Worm (Caenorhabditis elegans) whole organism, L2 larva: ENCODE results near the gene set-4.
A peak's percentile ranks its signal among the peaks of the same experiment; 100 is the strongest.

ENCODE experiments used
- C34F6.9 ChIP-seq: fragments of 150-350 bp; optimal IDR thresholded peaks from 2 replicates; lab custom pipeline; 2014; ENCODE audit warnings: missing biosample characterization, missing genetic modification characterization
- R02D3.7 ChIP-seq: fragments of 150-350 bp; optimal IDR thresholded peaks from 2 replicates; lab custom pipeline; 2014; ENCODE audit warnings: missing biosample characterization, missing genetic modification characterization
- Y55F3AM.14 ChIP-seq: fragments of 200-800 bp; sonication (Bioruptor generic); optimal IDR thresholded peaks from 2 replicates; lab custom pipeline; 2018; ENCODE audit warnings: mild to moderate bottlenecking, missing genetic modification characterization, missing compliant biosample characterization
- ZK546.5 ChIP-seq: sonication (generic microtip); optimal IDR thresholded peaks from 2 replicates; lab custom pipeline; 2017; ENCODE audit warnings: missing biosample characterization, missing genetic modification characterization
- alr-1 ChIP-seq: fragments of 150-350 bp; optimal IDR thresholded peaks from 2 replicates; lab custom pipeline; 2014; ENCODE audit warnings: missing biosample characterization, missing genetic modification characterization
- aly-2 ChIP-seq: fragments of 150-350 bp; optimal IDR thresholded peaks from 2 replicates; lab custom pipeline; 2014; ENCODE audit warnings: missing biosample characterization, missing genetic modification characterization
- ama-1 ChIP-seq: fragments of 150-350 bp; optimal IDR thresholded peaks from 2 replicates; lab custom pipeline; 2018; ENCODE audit warnings: inconsistent platforms
- blmp-1 ChIP-seq: sonication (generic microtip); optimal IDR thresholded peaks from 2 replicates; lab custom pipeline; 2017; ENCODE audit warnings: missing genetic modification characterization, mild to moderate bottlenecking, missing compliant biosample characterization, antibody characterized with exemption, moderate library complexity; ENCODE audit not compliant: insufficient read depth
- ceh-16 ChIP-seq: fragments of 150-350 bp; optimal IDR thresholded peaks from 2 replicates; lab custom pipeline; 2014; ENCODE audit warnings: missing biosample characterization, missing genetic modification characterization
- ceh-82 ChIP-seq: fragments of 150-350 bp; optimal IDR thresholded peaks from 2 replicates; lab custom pipeline; 2014; ENCODE audit warnings: missing biosample characterization, missing genetic modification characterization
- crh-2 ChIP-seq: sonication (generic microtip); optimal IDR thresholded peaks from 2 replicates; lab custom pipeline; 2017; ENCODE audit warnings: missing biosample characterization, missing genetic modification characterization
- dmd-4 ChIP-seq: sonication (generic microtip); optimal IDR thresholded peaks from 2 replicates; lab custom pipeline; 2017; ENCODE audit warnings: missing biosample characterization, missing genetic modification characterization
- egl-27 ChIP-seq: sonication (generic microtip); optimal IDR thresholded peaks from 3 replicates; lab custom pipeline; 2017; ENCODE audit warnings: missing biosample characterization, missing genetic modification reagents, missing genetic modification characterization
- elt-1 ChIP-seq: fragments of 150-350 bp; optimal IDR thresholded peaks from 2 replicates; lab custom pipeline; 2014; ENCODE audit warnings: missing biosample characterization, missing genetic modification characterization
- elt-3 ChIP-seq: sonication (generic microtip); optimal IDR thresholded peaks from 2 replicates; lab custom pipeline; 2017; ENCODE audit warnings: missing biosample characterization, missing genetic modification characterization
- fos-1 ChIP-seq: fragments of 150-350 bp; optimal IDR thresholded peaks from 2 replicates; lab custom pipeline; 2014; ENCODE audit warnings: missing biosample characterization, missing genetic modification characterization
- gmeb-1 ChIP-seq: fragments of 150-350 bp; optimal IDR thresholded peaks from 2 replicates; lab custom pipeline; 2014; ENCODE audit warnings: missing biosample characterization, missing genetic modification characterization
- lin-11 ChIP-seq: fragments of 150-350 bp; sonication (generic microtip); optimal IDR thresholded peaks from 2 replicates; lab custom pipeline; 2014; ENCODE audit warnings: missing biosample characterization, missing genetic modification characterization, inconsistent platforms, mixed read lengths
- lin-13 ChIP-seq: fragments of 150-350 bp; optimal IDR thresholded peaks from 2 replicates; lab custom pipeline; 2014; ENCODE audit warnings: missing biosample characterization, missing genetic modification reagents, missing genetic modification characterization
- lin-39 ChIP-seq: fragments of 150-350 bp; optimal IDR thresholded peaks from 2 replicates; lab custom pipeline; 2014; ENCODE audit warnings: missing biosample characterization, missing genetic modification reagents, missing genetic modification characterization
- lsy-2 ChIP-seq, 2 experiments: fragments of 150-350 bp in 1 of 2; sonication (generic microtip) in 1 of 2; optimal IDR thresholded peaks; 2 replicates each; lab custom pipeline; 2014 to 2017; ENCODE audit warnings: missing biosample characterization in 2 of 2, missing genetic modification characterization in 2 of 2
- mab-5 ChIP-seq: fragments of 150-350 bp; optimal IDR thresholded peaks from 2 replicates; lab custom pipeline; 2014; ENCODE audit warnings: missing biosample characterization, missing genetic modification characterization
- mbf-1 ChIP-seq: sonication (generic microtip); optimal IDR thresholded peaks from 2 replicates; lab custom pipeline; 2017; ENCODE audit warnings: missing biosample characterization, missing genetic modification characterization
- mdl-1 ChIP-seq, 2 experiments: fragments of 150-350 bp in 1 of 2; sonication (generic microtip) in 1 of 2; optimal IDR thresholded peaks; 2 replicates each; lab custom pipeline; 2017; ENCODE audit warnings: missing biosample characterization in 2 of 2, missing genetic modification characterization in 2 of 2
- nhr-10 ChIP-seq: sonication (generic microtip); optimal IDR thresholded peaks from 2 replicates; lab custom pipeline; 2017; ENCODE audit warnings: missing biosample characterization, missing genetic modification characterization
- nhr-11 ChIP-seq: fragments of 150-350 bp; optimal IDR thresholded peaks from 2 replicates; lab custom pipeline; 2014; ENCODE audit warnings: missing biosample characterization, missing genetic modification characterization
- nhr-12 ChIP-seq: fragments of 150-350 bp; optimal IDR thresholded peaks from 2 replicates; lab custom pipeline; 2014; ENCODE audit warnings: missing biosample characterization, missing genetic modification characterization
- nhr-129 ChIP-seq: fragments of 150-350 bp; optimal IDR thresholded peaks from 2 replicates; lab custom pipeline; 2014; ENCODE audit warnings: missing biosample characterization, missing genetic modification characterization
- nhr-21 ChIP-seq: fragments of 150-350 bp; optimal IDR thresholded peaks from 2 replicates; lab custom pipeline; 2014; ENCODE audit warnings: missing biosample characterization, missing genetic modification characterization
- nhr-23 ChIP-seq: fragments of 150-350 bp; optimal IDR thresholded peaks from 2 replicates; lab custom pipeline; 2014; ENCODE audit warnings: missing biosample characterization, missing genetic modification reagents, missing genetic modification characterization
- nhr-237 ChIP-seq: fragments of 150-350 bp; optimal IDR thresholded peaks from 2 replicates; lab custom pipeline; 2014; ENCODE audit warnings: missing biosample characterization, missing genetic modification characterization
- nhr-25 ChIP-seq: fragments of 150-350 bp; sonication (generic microtip); optimal IDR thresholded peaks from 3 replicates; lab custom pipeline; 2014; ENCODE audit warnings: missing biosample characterization, missing genetic modification characterization
- nhr-77 ChIP-seq: fragments of 150-350 bp; optimal IDR thresholded peaks from 2 replicates; lab custom pipeline; 2014; ENCODE audit warnings: missing biosample characterization, missing genetic modification characterization
- peb-1 ChIP-seq: fragments of 150-350 bp; optimal IDR thresholded peaks from 2 replicates; lab custom pipeline; 2014; ENCODE audit warnings: missing biosample characterization, missing genetic modification characterization
- sem-4 ChIP-seq: fragments of 150-350 bp; optimal IDR thresholded peaks from 2 replicates; lab custom pipeline; 2014; ENCODE audit warnings: missing biosample characterization, missing genetic modification reagents, missing genetic modification characterization
- skn-1 ChIP-seq: sonication (generic microtip); optimal IDR thresholded peaks from 2 replicates; lab custom pipeline; 2017; ENCODE audit warnings: missing biosample characterization, missing genetic modification characterization
- sma-3 ChIP-seq: sonication (generic microtip); optimal IDR thresholded peaks from 2 replicates; lab custom pipeline; 2016; ENCODE audit warnings: missing genetic modification reagents, missing genetic modification characterization, missing compliant biosample characterization
- sma-9 ChIP-seq, 2 experiments: fragments of 150-350 bp in 1 of 2; sonication (generic microtip) in 1 of 2; optimal IDR thresholded peaks; 2 replicates each; lab custom pipeline; 2014 to 2016; ENCODE audit warnings: missing genetic modification characterization in 2 of 2, mild to moderate bottlenecking in 1 of 2, missing biosample characterization in 1 of 2, missing compliant biosample characterization in 1 of 2, missing genetic modification reagents in 1 of 2, moderate library complexity in 1 of 2
- unc-39 ChIP-seq: fragments of 150-350 bp; optimal IDR thresholded peaks from 2 replicates; lab custom pipeline; 2014; ENCODE audit warnings: missing biosample characterization, missing genetic modification characterization
- unc-55 ChIP-seq: fragments of 150-350 bp; sonication (generic microtip); optimal IDR thresholded peaks from 3 replicates; lab custom pipeline; 2014; ENCODE audit warnings: missing biosample characterization, missing genetic modification reagents, missing genetic modification characterization
- unc-62 ChIP-seq: fragments of 150-350 bp; optimal IDR thresholded peaks from 2 replicates; lab custom pipeline; 2014; ENCODE audit warnings: missing biosample characterization, missing genetic modification reagents, missing genetic modification characterization
- zag-1 ChIP-seq: fragments of 150-350 bp; optimal IDR thresholded peaks from 2 replicates; lab custom pipeline; 2014; ENCODE audit warnings: missing biosample characterization, missing genetic modification characterization
- ztf-11 ChIP-seq: sonication (generic microtip); optimal IDR thresholded peaks from 2 replicates; lab custom pipeline; 2017; ENCODE audit warnings: missing biosample characterization, missing genetic modification characterization
- ztf-4 ChIP-seq: fragments of 150-350 bp; optimal IDR thresholded peaks from 2 replicates; lab custom pipeline; 2014; ENCODE audit warnings: missing biosample characterization, missing genetic modification characterization

Gene set-4

DNA sequence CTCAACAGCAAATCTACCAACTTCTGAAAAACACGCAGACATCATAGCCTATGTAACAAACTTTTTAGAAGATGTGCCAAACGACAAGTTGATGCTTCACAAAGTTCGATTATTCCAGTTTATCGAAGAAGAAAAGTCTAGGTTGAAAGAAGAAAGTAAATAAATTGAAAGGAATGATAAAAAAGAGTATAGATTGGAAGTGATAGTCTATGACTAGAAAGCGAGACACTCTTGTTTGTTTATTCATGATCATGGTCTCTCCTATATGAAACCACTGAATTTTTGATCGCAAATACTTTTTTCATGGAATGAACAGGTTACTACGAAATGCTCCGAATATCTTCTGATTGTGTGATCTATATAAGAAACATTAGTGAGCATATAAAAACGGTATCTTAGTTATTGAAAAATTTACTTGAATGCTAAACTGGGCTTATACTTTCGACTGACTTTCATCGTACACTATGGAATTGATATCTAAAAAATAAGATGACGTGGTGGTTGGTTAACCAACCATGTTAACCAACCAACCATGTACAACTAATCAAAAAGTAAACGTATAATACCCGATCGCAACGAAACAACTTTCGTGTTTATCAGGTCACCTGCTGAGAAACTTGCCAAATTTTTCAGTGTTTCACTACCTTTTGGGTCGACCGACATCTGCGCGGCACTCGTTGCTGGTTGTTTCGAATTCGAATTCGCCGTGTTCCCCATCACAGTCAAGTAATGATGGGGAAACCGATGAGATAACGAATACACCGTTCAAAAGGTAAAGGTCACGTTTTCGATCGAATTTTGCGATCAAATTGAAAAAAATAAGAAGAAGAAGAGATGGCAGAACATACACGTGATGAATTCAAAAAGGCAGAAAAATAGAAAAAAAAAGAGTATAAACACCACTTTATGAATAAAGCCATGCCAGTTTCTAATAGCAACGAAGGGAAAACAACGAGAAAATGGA lies 14.3 kb upstream of the set-4 start, which contains the start of gene C32D5.8:
TSS of gene C32D5.8 (minus strand) at position 770 of the 964 bp plus-strand sequence.
- TF ChIP-seq elt-3 (tag; lab: Kevin White, UChicago) (no peak), ceh-16 (peak; percentile 57), lsy-2 (tag; optimal IDR thresholded peaks at IDR 0.05; lab: Kevin White, UChicago) (peak in 1 of 2 experiments; percentile 4), skn-1 (tag; lab: Kevin White, UChicago) (no peak), crh-2 (tag; lab: Kevin White, UChicago) (peak; percentile 33), unc-62 (no peak), blmp-1 (peak; percentile 45), R02D3.7 (tag; lab: Kevin White, UChicago) (no peak), nhr-25 (tag; lab: Kevin White, UChicago) (peak; percentile 79), ama-1 (lab: Kevin White, UChicago) (peak; percentile 38), ztf-4 (tag; lab: Kevin White, UChicago) (peak; percentile 12), fos-1 (tag; lab: Kevin White, UChicago) (peak; percentile 23), nhr-23 (tag; lab: Kevin White, UChicago) (no peak), mbf-1 (tag; lab: Kevin White, UChicago) (no peak), Y55F3AM.14 (GFP tag; lab: Kevin White, UChicago) (no peak), zag-1 (tag; lab: Kevin White, UChicago) (no peak), nhr-237 (tag; lab: Kevin White, UChicago) (no peak), peb-1 (tag; lab: Kevin White, UChicago) (no peak), sma-9 (GFP tag; optimal IDR thresholded peaks at IDR 0.05; lab: Kevin White, UChicago) (peak; percentile 48), sma-9 (tag; optimal IDR thresholded peaks at IDR 0.05; lab: Kevin White, UChicago) (no peak), nhr-21 (tag; lab: Kevin White, UChicago) (peak; percentile 51), sma-3 (GFP tag; lab: Kevin White, UChicago) (peak; percentile 10)
- TF ChIP-seq, all 48 proteins: peak for 11

DNA sequence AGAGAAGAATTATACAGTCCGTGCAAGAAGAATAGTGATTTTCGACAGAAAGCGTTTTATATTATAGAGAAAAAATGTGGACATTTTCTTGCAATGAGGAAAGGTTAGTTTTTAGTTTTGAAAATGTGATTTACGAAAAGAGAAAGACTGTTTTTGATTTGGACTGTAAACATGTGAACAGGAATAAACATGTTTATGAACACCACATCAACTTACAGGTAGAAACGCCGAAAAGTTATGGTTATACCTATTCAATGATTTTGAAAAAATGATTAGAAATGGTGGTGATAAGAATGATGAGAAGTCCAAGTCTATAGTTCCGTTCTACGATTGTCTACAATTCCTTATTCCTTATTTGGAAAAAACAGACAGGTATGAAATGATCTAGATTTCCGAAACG lies 13.4 kb upstream of the set-4 start:
- no peak for TF ChIP-seq C34F6.9 (tag; lab: Kevin White, UChicago)
- TF ChIP-seq blmp-1: no peak
- no peak for TF ChIP-seq nhr-12 (tag; lab: Kevin White, UChicago)
- no peak for TF ChIP-seq egl-27 (tag; lab: Kevin White, UChicago)
- TF ChIP-seq sem-4 (tag; lab: Kevin White, UChicago): no peak
- TF ChIP-seq unc-55 (GFP tag; lab: Kevin White, UChicago): no peak
- TF ChIP-seq fos-1 (tag; lab: Kevin White, UChicago): no peak
- TF ChIP-seq mbf-1 (tag; lab: Kevin White, UChicago): no peak
- TF ChIP-seq ztf-11 (tag; lab: Kevin White, UChicago): no peak
- TF ChIP-seq crh-2 (tag; lab: Kevin White, UChicago): no peak
- no peak for TF ChIP-seq elt-1 (tag; lab: Kevin White, UChicago)
- no peak for TF ChIP-seq sma-3 (GFP tag; lab: Kevin White, UChicago)
- no peak for TF ChIP-seq nhr-77 (tag; lab: Kevin White, UChicago)
- no peak for TF ChIP-seq ceh-82 (tag; lab: Kevin White, UChicago)
- no peak for TF ChIP-seq ceh-16

- TF ChIP-seq Y55F3AM.14 (GFP tag; lab: Kevin White, UChicago) (no peak), nhr-11 (no peak), ZK546.5 (tag; lab: Kevin White, UChicago) (no peak), dmd-4 (no peak), crh-2 (tag; lab: Kevin White, UChicago) (peak; percentile 9), nhr-10 (tag; lab: Kevin White, UChicago) (no peak), gmeb-1 (tag; lab: Kevin White, UChicago) (no peak), lin-39 (tag; lab: Kevin White, UChicago) (no peak), lsy-2 (tag; optimal IDR thresholded peaks at IDR 0.05; lab: Kevin White, UChicago) (peak in 1 of 2 experiments; percentile 34), lin-13 (GFP tag; lab: Kevin White, UChicago) (no peak), unc-39 (no peak), nhr-21 (tag; lab: Kevin White, UChicago) (peak; percentile 39), unc-62 (no peak), nhr-25 (tag; lab: Kevin White, UChicago) (peak; percentile 72), aly-2 (tag; lab: Kevin White, UChicago) (no peak), R02D3.7 (tag; lab: Kevin White, UChicago) (no peak), ama-1 (lab: Kevin White, UChicago) (no peak), lin-11 (tag; lab: Kevin White, UChicago) (no peak), skn-1 (tag; lab: Kevin White, UChicago) (no peak), peb-1 (tag; lab: Kevin White, UChicago) (no peak), elt-3 (tag; lab: Kevin White, UChicago) (no peak), mdl-1 (tag; optimal IDR thresholded peaks at IDR 0.05; lab: Kevin White, UChicago) (no peak), mab-5 (tag; lab: Kevin White, UChicago) (no peak), nhr-129 (tag; lab: Kevin White, UChicago) (peak; percentile 59), ceh-16 (no peak), blmp-1 (peak; percentile 72), nhr-12 (tag; lab: Kevin White, UChicago) (no peak), mbf-1 (tag; lab: Kevin White, UChicago) (no peak), C34F6.9 (tag; lab: Kevin White, UChicago) (peak; percentile 27), sma-9 (GFP tag; optimal IDR thresholded peaks at IDR 0.05; lab: Kevin White, UChicago) (peak; percentile 48), sma-9 (tag; optimal IDR thresholded peaks at IDR 0.05; lab: Kevin White, UChicago) (no peak), alr-1 (no peak)
Measured at ce11 chrII:6343893-6344292, 12.8 kb upstream of the set-4 start, which contains the start of gene txt-18. TSS of gene txt-18 (plus strand) at chrII:6344072.
